Worm (Caenorhabditis elegans) whole organism, L2 larva: ENCODE data around the gene drd-10.

ENCODE experiments used
- ama-1 ChIP-seq: fragments of 150-350 bp; optimal IDR thresholded peaks from 2 replicates; lab custom pipeline; 2018; ENCODE audit warnings: inconsistent platforms
- ceh-16 ChIP-seq: fragments of 150-350 bp; optimal IDR thresholded peaks from 2 replicates; lab custom pipeline; 2014; ENCODE audit warnings: missing biosample characterization, missing genetic modification characterization
- egl-27 ChIP-seq: sonication (generic microtip); optimal IDR thresholded peaks from 3 replicates; lab custom pipeline; 2017; ENCODE audit warnings: missing biosample characterization, missing genetic modification reagents, missing genetic modification characterization
- gmeb-1 ChIP-seq: fragments of 150-350 bp; optimal IDR thresholded peaks from 2 replicates; lab custom pipeline; 2014; ENCODE audit warnings: missing biosample characterization, missing genetic modification characterization
- nhr-237 ChIP-seq: fragments of 150-350 bp; optimal IDR thresholded peaks from 2 replicates; lab custom pipeline; 2014; ENCODE audit warnings: missing biosample characterization, missing genetic modification characterization
- nhr-25 ChIP-seq: fragments of 150-350 bp; sonication (generic microtip); optimal IDR thresholded peaks from 3 replicates; lab custom pipeline; 2014; ENCODE audit warnings: missing biosample characterization, missing genetic modification characterization
- snpc-4 ChIP-seq: fragments of 150-350 bp; optimal IDR thresholded peaks from 2 replicates; lab custom pipeline; 2014; ENCODE audit warnings: missing biosample characterization, missing genetic modification characterization
- ztf-11 ChIP-seq: sonication (generic microtip); optimal IDR thresholded peaks from 2 replicates; lab custom pipeline; 2017; ENCODE audit warnings: missing biosample characterization, missing genetic modification characterization
- ztf-4 ChIP-seq: fragments of 150-350 bp; optimal IDR thresholded peaks from 2 replicates; lab custom pipeline; 2014; ENCODE audit warnings: missing biosample characterization, missing genetic modification characterization

- TF ChIP-seq ama-1 (lab: Kevin White, UChicago) (no peak), nhr-237 (no peak), snpc-4 (tag; lab: Kevin White, UChicago) (no peak), ceh-16 (tag; lab: Kevin White, UChicago) (no peak), ztf-4 (tag; lab: Kevin White, UChicago) (no peak), egl-27 (tag; lab: Kevin White, UChicago) (no peak), ztf-11 (no peak), gmeb-1 (tag; lab: Kevin White, UChicago) (no peak), nhr-25 (tag; lab: Kevin White, UChicago) (no peak)
Measured at ce11 chrV:7047512-7047911, 40.1 kb downstream of the drd-10 start, which contains the start of gene F20A1.8.
